Fruit fly (Drosophila melanogaster) whole organism, embryonic: ENCODE results near the gene Sirup.

Source experiments
- Asciz ChIP-seq: fragments of 200-800 bp; sonication (Bioruptor generic); optimal IDR thresholded peaks from 2 replicates; lab custom pipeline; 2017; ENCODE audit warnings: missing biosample characterization, mild to moderate bottlenecking, missing genetic modification characterization, missing genetic modification reagents
- CG10565 ChIP-seq: fragments of 200-800 bp; sonication (Bioruptor generic); optimal IDR thresholded peaks from 3 replicates; lab custom pipeline; 2016; ENCODE audit warnings: missing biosample characterization, mild to moderate bottlenecking, missing genetic modification characterization
- CG17802 ChIP-seq: fragments of 200-800 bp; sonication (Bioruptor generic); optimal IDR thresholded peaks from 2 replicates; lab custom pipeline; 2018; ENCODE audit warnings: missing biosample characterization, mild to moderate bottlenecking, missing genetic modification characterization, moderate library complexity
- CG17912 ChIP-seq: fragments of 200-800 bp; sonication (Bioruptor generic); optimal IDR thresholded peaks from 2 replicates; lab custom pipeline; 2018; ENCODE audit warnings: missing biosample characterization, mild to moderate bottlenecking, missing genetic modification characterization
- CG18599 ChIP-seq: fragments of 200-800 bp; sonication (Bioruptor generic); optimal IDR thresholded peaks from 3 replicates; lab custom pipeline; 2017; ENCODE audit warnings: missing biosample characterization, missing genetic modification characterization, mild to moderate bottlenecking, moderate library complexity, missing genetic modification reagents
- CG2199 ChIP-seq: fragments of 200-800 bp; sonication (Bioruptor generic); IDR thresholded peaks from 3 replicates; pipeline ENCODE4 v1.3.6; 2022; ENCODE audit warnings: missing biosample characterization, missing genetic modification characterization
- CG2678 ChIP-seq: fragments of 200-800 bp; sonication (Bioruptor generic); optimal IDR thresholded peaks from 3 replicates; lab custom pipeline; 2019; ENCODE audit warnings: missing biosample characterization, mild to moderate bottlenecking, missing genetic modification characterization, moderate library complexity
- CG32532 ChIP-seq: fragments of 200-800 bp; sonication (Bioruptor generic); IDR thresholded peaks from 2 replicates; pipeline ENCODE4 v1.3.6; 2022; ENCODE audit warnings: missing biosample characterization, missing genetic modification characterization
- CG3281 ChIP-seq: fragments of 200-800 bp; sonication (Bioruptor generic); optimal IDR thresholded peaks from 3 replicates; lab custom pipeline; 2017; ENCODE audit warnings: missing biosample characterization, mild to moderate bottlenecking, missing genetic modification characterization
- CG34376 ChIP-seq: fragments of 200-800 bp; sonication (Bioruptor generic); optimal IDR thresholded peaks from 2 replicates; lab custom pipeline; 2018; ENCODE audit warnings: missing biosample characterization, mild to moderate bottlenecking, missing genetic modification characterization
- CG42726 ChIP-seq: fragments of 200-800 bp; sonication (Bioruptor generic); IDR thresholded peaks from 2 replicates; pipeline ENCODE4 v1.3.6; 2022; ENCODE audit warnings: missing biosample characterization, missing genetic modification characterization; ENCODE audit not compliant: partially characterized antibody
- CG4854 ChIP-seq: fragments of 200-800 bp; sonication (Bioruptor generic); optimal IDR thresholded peaks from 2 replicates; lab custom pipeline; 2016; ENCODE audit warnings: missing biosample characterization, missing genetic modification characterization, inconsistent platforms
- CG7271 ChIP-seq: fragments of 200-800 bp; sonication (Bioruptor generic); optimal IDR thresholded peaks from 2 replicates; lab custom pipeline; 2018; ENCODE audit warnings: missing biosample characterization, mild to moderate bottlenecking, missing genetic modification characterization, moderate library complexity
- CG7357 ChIP-seq: fragments of 200-800 bp; sonication (Bioruptor generic); IDR thresholded peaks from 3 replicates; pipeline ENCODE4 v1.3.6; 2022; ENCODE audit warnings: missing biosample characterization, missing genetic modification characterization
- CG7556 ChIP-seq: fragments of 200-800 bp; sonication (Bioruptor generic); optimal IDR thresholded peaks from 2 replicates; lab custom pipeline; 2017; ENCODE audit warnings: missing biosample characterization, mild to moderate bottlenecking, missing genetic modification characterization
- CG9932 ChIP-seq: fragments of 200-800 bp; sonication (Bioruptor generic); IDR thresholded peaks from 2 replicates; pipeline ENCODE4 v1.3.6; 2022; ENCODE audit warnings: missing biosample characterization, missing genetic modification characterization
- CTCF ChIP-seq: fragments of 200-800 bp; sonication (Bioruptor generic); optimal IDR thresholded peaks from 2 replicates; lab custom pipeline; 2017; ENCODE audit warnings: missing biosample characterization, mild to moderate bottlenecking, missing genetic modification characterization, moderate library complexity
- CoRest ChIP-seq: fragments of 200-800 bp; sonication (Bioruptor generic); optimal IDR thresholded peaks from 3 replicates; lab custom pipeline; 2018; ENCODE audit warnings: missing biosample characterization, mild to moderate bottlenecking, missing genetic modification characterization, moderate library complexity
- Dfd ChIP-seq, 2 experiments: fragments of >200 bp; optimal IDR thresholded peaks; 2 replicates each; lab custom pipeline; 2017; ENCODE audit warnings: missing biosample characterization in 2 of 2, missing genetic modification characterization in 2 of 2
- Dref ChIP-seq: fragments of 200-800 bp; sonication (Bioruptor generic); IDR thresholded peaks from 2 replicates; pipeline ENCODE4 v1.3.6; 2022; ENCODE audit warnings: missing biosample characterization, missing genetic modification characterization
- Fer3 ChIP-seq: fragments of 200-800 bp; sonication (Bioruptor generic); optimal IDR thresholded peaks from 2 replicates; lab custom pipeline; 2018; ENCODE audit warnings: missing biosample characterization, mild to moderate bottlenecking, missing genetic modification characterization, moderate library complexity
- GATAe ChIP-seq: fragments of 200-800 bp; sonication (Bioruptor generic); conservative IDR thresholded peaks from 2 replicates; pipeline ENCODE4 v1.3.6; 2022; ENCODE audit warnings: missing biosample characterization, missing genetic modification characterization
- Lim3 ChIP-seq: fragments of 200-800 bp; sonication (Bioruptor generic); IDR thresholded peaks from 2 replicates; pipeline ENCODE4 v1.3.6; 2022; ENCODE audit warnings: missing biosample characterization, missing genetic modification characterization
- Med ChIP-seq: fragments of 200-800 bp; sonication (Bioruptor generic); peaks from one replicate; lab custom pipeline; 2016; ENCODE audit warnings: missing biosample characterization, missing genetic modification characterization, mild to moderate bottlenecking, inconsistent platforms, moderate library complexity
- Meics ChIP-seq: fragments of 200-800 bp; sonication (Bioruptor generic); optimal IDR thresholded peaks from 2 replicates; lab custom pipeline; 2017; ENCODE audit warnings: missing biosample characterization, mild to moderate bottlenecking, missing genetic modification characterization
- NC2β ChIP-seq: fragments of 200-800 bp; sonication (Bioruptor generic); optimal IDR thresholded peaks from 2 replicates; lab custom pipeline; 2016; ENCODE audit warnings: missing biosample characterization, missing genetic modification characterization
- Rfx ChIP-seq: fragments of 200-800 bp; sonication (Bioruptor generic); IDR thresholded peaks from 2 replicates; pipeline ENCODE4 v1.3.6; 2022; ENCODE audit warnings: missing biosample characterization, missing genetic modification characterization
- Sin3A ChIP-seq: fragments of >200 bp; optimal IDR thresholded peaks from 2 replicates; lab custom pipeline; 2018
- Spps ChIP-seq: fragments of 200-800 bp; sonication (Bioruptor generic); optimal IDR thresholded peaks from 2 replicates; lab custom pipeline; 2018; ENCODE audit warnings: missing biosample characterization, mild to moderate bottlenecking, missing genetic modification characterization
- Tbp ChIP-seq: fragments of >200 bp; optimal IDR thresholded peaks from 2 replicates; lab custom pipeline; 2018; ENCODE audit warnings: missing biosample characterization, missing genetic modification characterization
- Xbp1 ChIP-seq: fragments of 200-800 bp; sonication (Bioruptor generic); optimal IDR thresholded peaks from 3 replicates; lab custom pipeline; 2016; ENCODE audit warnings: missing biosample characterization, mild to moderate bottlenecking, missing genetic modification characterization
- chn ChIP-seq: fragments of 200-800 bp; sonication (Bioruptor generic); optimal IDR thresholded peaks from 2 replicates; lab custom pipeline; 2016; ENCODE audit warnings: missing biosample characterization, missing genetic modification characterization
- crol ChIP-seq: fragments of 200-800 bp; sonication (Bioruptor generic); IDR thresholded peaks from 2 replicates; pipeline ENCODE4 v1.3.6; 2022; ENCODE audit warnings: missing biosample characterization, missing genetic modification characterization
- gem ChIP-seq: fragments of 200-800 bp; sonication (Bioruptor generic); optimal IDR thresholded peaks from 2 replicates; lab custom pipeline; 2019; ENCODE audit warnings: missing biosample characterization, mild to moderate bottlenecking, missing genetic modification characterization, moderate library complexity
- grau ChIP-seq: fragments of 200-800 bp; optimal IDR thresholded peaks from 3 replicates; lab custom pipeline; 2019; ENCODE audit warnings: missing biosample characterization, mild to moderate bottlenecking, missing genetic modification characterization, moderate library complexity
- kah ChIP-seq: fragments of 200-800 bp; sonication (Bioruptor generic); optimal IDR thresholded peaks from 2 replicates; lab custom pipeline; 2018; ENCODE audit warnings: missing biosample characterization, mild to moderate bottlenecking, missing genetic modification characterization
- nom ChIP-seq: fragments of 200-800 bp; sonication (Bioruptor generic); optimal IDR thresholded peaks from 2 replicates; lab custom pipeline; 2017; ENCODE audit warnings: missing biosample characterization, missing genetic modification characterization, mild to moderate bottlenecking, moderate library complexity, missing genetic modification reagents
- pita ChIP-seq: fragments of 200-800 bp; sonication (Bioruptor generic); optimal IDR thresholded peaks from 2 replicates; lab custom pipeline; 2017; ENCODE audit warnings: missing biosample characterization, mild to moderate bottlenecking, missing genetic modification characterization
- psq ChIP-seq: fragments of 200-800 bp; sonication (Bioruptor generic); optimal IDR thresholded peaks from 2 replicates; lab custom pipeline; 2017; ENCODE audit warnings: missing biosample characterization, missing genetic modification characterization
- pum ChIP-seq: fragments of 200-800 bp; sonication (Bioruptor generic); optimal IDR thresholded peaks from 2 replicates; lab custom pipeline; 2016; ENCODE audit warnings: missing biosample characterization, missing genetic modification characterization
- row ChIP-seq: fragments of 200-800 bp; sonication (Bioruptor generic); IDR thresholded peaks from 3 replicates; pipeline ENCODE4 v1.3.6; 2022; ENCODE audit warnings: missing biosample characterization, missing genetic modification characterization
- scrt ChIP-seq: fragments of 200-800 bp; sonication (Bioruptor generic); optimal IDR thresholded peaks from 2 replicates; lab custom pipeline; 2018; ENCODE audit warnings: missing biosample characterization, mild to moderate bottlenecking, missing genetic modification characterization, moderate library complexity
- slbo ChIP-seq: fragments of 200-800 bp; sonication (Bioruptor generic); IDR thresholded peaks from 2 replicates; pipeline ENCODE4 v1.3.6; 2022; ENCODE audit warnings: missing biosample characterization, missing genetic modification characterization
- tgo ChIP-seq: fragments of 200-800 bp; sonication (Bioruptor generic); IDR thresholded peaks from 3 replicates; pipeline ENCODE4 v1.3.6; 2022; ENCODE audit warnings: missing biosample characterization, missing genetic modification characterization
- trem ChIP-seq: fragments of 200-800 bp; optimal IDR thresholded peaks from 3 replicates; lab custom pipeline; 2019; ENCODE audit warnings: missing biosample characterization, mild to moderate bottlenecking, missing genetic modification characterization, moderate library complexity
- tx ChIP-seq: fragments of 200-800 bp; sonication (Bioruptor generic); optimal IDR thresholded peaks from 2 replicates; lab custom pipeline; 2016; ENCODE audit warnings: missing biosample characterization, missing genetic modification characterization
- unpg ChIP-seq: fragments of 200-800 bp; sonication (Bioruptor generic); optimal IDR thresholded peaks from 3 replicates; lab custom pipeline; 2018; ENCODE audit warnings: missing biosample characterization, mild to moderate bottlenecking, missing genetic modification characterization, moderate library complexity

Sirup gene

DNA sequence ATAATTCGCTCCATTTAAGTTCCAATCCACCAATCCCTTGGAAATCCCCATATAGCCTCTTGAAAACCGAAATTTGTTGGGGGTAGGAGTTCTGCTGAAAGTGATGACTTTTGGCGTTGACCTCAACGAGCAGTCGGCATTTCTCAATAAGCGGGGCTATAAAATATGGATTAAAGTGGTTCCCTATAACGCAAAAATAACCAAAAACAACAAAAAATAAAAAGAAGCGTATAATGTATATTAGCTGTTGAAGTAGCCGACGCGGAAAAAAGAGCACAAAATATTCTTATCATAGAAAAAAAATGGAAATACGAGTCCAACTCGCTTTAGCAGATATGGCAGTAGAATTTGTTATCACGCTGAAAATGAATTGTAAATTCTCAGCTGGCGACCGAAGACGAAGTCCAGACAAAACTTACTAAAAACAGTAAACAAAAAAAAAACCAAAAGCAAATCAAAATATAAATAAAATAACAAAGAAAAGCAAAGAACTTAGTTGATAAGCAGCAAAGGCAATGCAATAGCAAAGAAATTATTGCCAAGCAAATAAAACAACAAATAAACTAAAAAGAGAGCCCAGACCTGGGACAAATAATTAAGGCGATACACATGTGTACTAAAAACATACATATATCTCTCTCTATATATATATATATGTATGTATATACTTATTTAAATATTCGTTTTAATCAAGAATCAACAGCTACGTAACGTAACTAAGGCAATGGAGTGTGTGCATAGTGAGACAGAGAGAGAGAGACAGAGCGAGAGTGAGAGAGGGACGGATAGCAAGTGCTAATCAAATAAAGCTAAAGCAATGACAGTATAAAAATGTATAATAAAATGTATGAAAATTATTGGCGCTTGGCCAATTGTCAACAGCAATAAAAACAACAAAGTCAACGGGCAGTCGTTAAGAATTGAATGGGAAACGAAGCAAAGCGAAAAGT, 37.8 kb upstream of the Sirup start (continued):
- TF ChIP-seq CG17912 (GFP tag; lab: Kevin White, UChicago) (no peak), CG34376 (GFP tag; lab: Kevin White, UChicago) (peak; percentile 42), Tbp (GFP tag; lab: Kevin White, UChicago) (no peak)

DNA sequence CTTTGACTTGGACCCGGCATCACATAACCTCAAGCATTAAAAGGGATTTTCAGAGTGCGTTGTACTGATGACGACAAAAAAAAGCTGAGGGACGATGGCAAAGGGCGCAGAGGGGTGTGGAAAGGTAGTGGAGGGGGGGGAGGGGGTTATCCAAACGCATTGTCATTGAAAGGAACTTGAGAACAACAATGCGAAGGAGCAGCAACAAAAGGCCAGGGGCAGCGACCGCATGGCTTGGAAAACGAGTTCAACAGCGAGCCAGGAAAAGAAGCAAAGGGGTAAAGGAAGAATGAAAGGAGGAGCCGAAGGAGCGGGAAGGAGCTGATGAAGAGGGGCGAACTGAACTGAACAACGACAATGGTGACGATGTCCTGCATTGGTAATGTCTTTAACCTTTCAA, 36.4 kb upstream of the Sirup start:
- TF ChIP-seq grau (no peak), CTCF (GFP tag; lab: Kevin White, UChicago) (no peak), chn (no peak), tx (no peak), Dfd (GFP tag; optimal IDR thresholded peaks at IDR 0.05; lab: Kevin White, UChicago) (no peak), psq (GFP tag; lab: Kevin White, UChicago) (no peak), trem (tag; lab: Kevin White, UChicago) (no peak), crol (GFP tag; lab: Robert Waterston, UW) (peak; percentile 74), CG7271 (tag; lab: Kevin White, UChicago) (no peak), CG4854 (GFP tag; lab: Kevin White, UChicago) (no peak), CG7357 (GFP tag; lab: Robert Waterston, UW) (no peak), Asciz (GFP tag; lab: Kevin White, UChicago) (no peak), Med (GFP tag; lab: Kevin White, UChicago) (peak; percentile 10), pum (GFP tag; lab: Kevin White, UChicago) (no peak), nom (GFP tag; lab: Kevin White, UChicago) (peak; percentile 25), Dref (GFP tag; lab: Robert Waterston, UW) (no peak), NC2β (no peak), Lim3 (GFP tag; lab: Robert Waterston, UW) (no peak)

DNA sequence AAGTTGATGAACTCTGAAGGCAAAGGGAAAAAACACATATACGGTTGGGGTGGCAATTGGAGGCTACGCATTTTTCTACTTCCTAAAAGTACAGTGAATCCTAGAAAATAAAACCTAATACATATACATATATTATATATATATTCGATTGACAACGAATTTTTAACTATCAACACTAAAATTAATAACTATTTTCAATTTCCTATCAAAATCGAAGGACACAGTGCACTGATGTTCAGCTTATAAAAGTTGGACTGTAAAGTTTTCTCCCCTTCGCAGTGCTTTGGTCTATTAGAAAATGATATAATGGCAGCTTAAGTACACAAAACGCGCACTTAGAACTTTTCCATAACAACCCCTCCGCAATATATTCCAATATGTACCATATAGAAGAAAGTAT, 35.8 kb upstream of the Sirup start:
- TF ChIP-seq CG32532 (GFP tag; lab: Robert Waterston, UW) = peak; percentile 22; the same call in 1 of the 2 replicates
- peak; percentile 2 for TF ChIP-seq scrt (GFP tag; lab: Kevin White, UChicago)
- peak; percentile 16 for TF ChIP-seq gem (tag; lab: Kevin White, UChicago)
- TF ChIP-seq CG3281 = peak; percentile 1
- TF ChIP-seq Meics (GFP tag; lab: Kevin White, UChicago) = peak; percentile 48
- TF ChIP-seq tgo (GFP tag; lab: Robert Waterston, UW) = peak; percentile 22; the same call in 2 of the 3 replicates
- TF ChIP-seq Spps = no peak
- TF ChIP-seq kah = no peak
- TF ChIP-seq slbo = peak; percentile 52
- TF ChIP-seq CG2199 = no peak
- TF ChIP-seq CG2678 = peak; percentile 38
- no peak for TF ChIP-seq GATAe (GFP tag; lab: Robert Waterston, UW)
- peak; percentile 22 for TF ChIP-seq Fer3
- peak; percentile 36; the same call in 1 of the 2 replicates for TF ChIP-seq Rfx (GFP tag; lab: Robert Waterston, UW)
- TF ChIP-seq CG42726 (GFP tag; lab: Robert Waterston, UW) = no peak
- TF ChIP-seq unpg (GFP tag; lab: Kevin White, UChicago) = peak; percentile 3
- TF ChIP-seq CG10565 (GFP tag; lab: Kevin White, UChicago) = no peak
- TF ChIP-seq CG9932 (GFP tag; lab: Robert Waterston, UW) = 0 out of 2 replicates have a peak, but pooled peaks have one; percentile 24
- peak; percentile 9 for TF ChIP-seq CG7556 (GFP tag; lab: Kevin White, UChicago)
- TF ChIP-seq Xbp1 (GFP tag; lab: Kevin White, UChicago) = no peak
- TF ChIP-seq pita (GFP tag; lab: Kevin White, UChicago) = no peak
- TF ChIP-seq grau = peak; percentile 76
- no peak for TF ChIP-seq Sin3A (lab: Kevin White, UChicago)
- TF ChIP-seq row (GFP tag; lab: Robert Waterston, UW) = peak; percentile 37; the same call in 2 of the 3 replicates
- no peak for TF ChIP-seq CG17802 (tag; lab: Kevin White, UChicago)
- peak; percentile 22 for TF ChIP-seq CG18599 (GFP tag; lab: Kevin White, UChicago)
- no peak for TF ChIP-seq CoRest (tag; lab: Kevin White, UChicago)
